Fruit fly (Drosophila melanogaster) whole organism, wandering third instar larva: ENCODE measurements around the gene tsg.

Experiments
- Hnf4 ChIP-seq: fragments of 200-800 bp; sonication (Bioruptor generic); optimal IDR thresholded peaks from 2 replicates; lab custom pipeline; 2016; ENCODE audit warnings: missing biosample characterization, mild to moderate bottlenecking, missing genetic modification characterization
- Hr78 ChIP-seq: fragments of >200 bp; optimal IDR thresholded peaks from 2 replicates; lab custom pipeline; 2017; ENCODE audit warnings: missing biosample characterization, missing genetic modification characterization
- OdsH ChIP-seq: fragments of 200-800 bp; sonication (Bioruptor generic); optimal IDR thresholded peaks from 2 replicates; lab custom pipeline; 2016; ENCODE audit warnings: missing biosample characterization, mild to moderate bottlenecking, missing genetic modification characterization
- Rel ChIP-seq, 2 experiments: fragments of 200-800 bp; sonication (Bioruptor generic) in 1 of 2; optimal IDR thresholded peaks; 2 replicates in 1 of 2; 3 replicates in 1 of 2; lab custom pipeline; 2016 to 2019; ENCODE audit warnings: mild to moderate bottlenecking in 2 of 2, missing biosample characterization in 2 of 2, missing genetic modification characterization in 2 of 2, moderate library complexity in 1 of 2
- dsf ChIP-seq: sonication (Bioruptor generic); optimal IDR thresholded peaks from 2 replicates; lab custom pipeline; 2016; ENCODE audit warnings: missing biosample characterization, missing genetic modification characterization, borderline replicate concordance
- fru ChIP-seq: fragments of 200-800 bp; sonication (Bioruptor generic); optimal IDR thresholded peaks from 3 replicates; lab custom pipeline; 2016; ENCODE audit warnings: missing biosample characterization, mild to moderate bottlenecking, missing genetic modification characterization
- jim ChIP-seq: fragments of 175-275, 200-325 bp; sonication (Bioruptor generic); optimal IDR thresholded peaks from 2 replicates; lab custom pipeline; 2016; ENCODE audit warnings: missing biosample characterization, mild to moderate bottlenecking, missing genetic modification characterization
- lola ChIP-seq: fragments of >200 bp; optimal IDR thresholded peaks from 2 replicates; lab custom pipeline; 2017; ENCODE audit warnings: missing biosample characterization, missing genetic modification characterization
- pan ChIP-seq: fragments of >200 bp; optimal IDR thresholded peaks from 2 replicates; lab custom pipeline; 2017
- rgr ChIP-seq: fragments of 200-800 bp; sonication (Bioruptor generic); optimal IDR thresholded peaks from 3 replicates; lab custom pipeline; 2016; ENCODE audit warnings: missing biosample characterization, mild to moderate bottlenecking, missing genetic modification characterization

- TF ChIP-seq fru (no peak), dsf (GFP tag; lab: Kevin White, UChicago) (no peak), Rel (GFP tag; optimal IDR thresholded peaks at IDR 0.05; lab: Kevin White, UChicago) (no peak), Rel (tag; optimal IDR thresholded peaks at IDR 0.05; lab: Kevin White, UChicago) (no peak), jim (GFP tag; lab: Kevin White, UChicago) (no peak), Hnf4 (GFP tag; lab: Kevin White, UChicago) (no peak), pan (lab: Kevin White, UChicago) (no peak), OdsH (GFP tag; lab: Kevin White, UChicago) (no peak), Hr78 (GFP tag; lab: Kevin White, UChicago) (no peak), lola (GFP tag; lab: Kevin White, UChicago) (no peak), rgr (GFP tag; lab: Kevin White, UChicago) (no peak)
Measured at dm6 chrX:11992668-11993067, 3.9 kb upstream of the tsg start, which contains the start of gene CG18130.
